Worm (Caenorhabditis elegans): ENCODE measurements around the gene cdc-48.2.

The cdc-48.2 gene

DNA sequence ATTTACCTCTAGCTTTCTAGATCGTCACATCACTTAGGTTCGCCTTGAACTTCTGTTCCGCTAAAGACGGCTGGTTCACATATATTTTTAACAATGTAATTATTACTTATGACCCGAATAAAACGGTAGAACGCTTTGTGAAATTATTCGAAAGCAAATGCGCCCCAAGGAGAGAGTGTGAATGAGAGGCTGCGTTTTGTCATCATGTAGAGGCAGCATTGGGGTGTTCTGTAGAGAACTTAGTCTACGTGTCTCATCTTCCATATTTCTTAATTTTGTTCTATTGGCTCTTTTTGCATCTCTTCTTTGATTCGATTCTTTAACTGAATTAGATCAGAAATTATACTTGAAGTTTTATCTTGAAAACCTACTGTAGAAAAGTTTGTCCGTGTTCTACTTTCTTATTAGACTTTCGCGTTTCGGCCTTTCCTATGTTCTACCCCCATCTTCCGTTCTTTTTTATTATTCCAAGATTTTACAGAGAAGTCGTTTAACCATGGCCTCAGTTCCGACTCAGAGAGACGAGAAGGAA, at the start of gene cdc-48.2:
cdc-48.2 (plus strand) TSS at position 482 of the 532 bp plus-strand sequence.
- TF ChIP-seq nhr-237 (tag; optimal IDR thresholded peaks at IDR 0.05) (no peak), C04F5.9 (tag; optimal IDR thresholded peaks at IDR 0.05) (no peak), ztf-11 (tag; optimal IDR thresholded peaks at IDR 0.05) (no peak), tlp-1 (tag; optimal IDR thresholded peaks at IDR 0.05) (no peak), efl-1 (optimal IDR thresholded peaks at IDR 0.05) (no peak), efl-1 (GFP tag; optimal IDR thresholded peaks at IDR 0.05 in 1 of 2) (peak; percentile 5 to 10), ceh-82 (tag; optimal IDR thresholded peaks at IDR 0.05) (no peak), snpc-4 (tag; optimal IDR thresholded peaks at IDR 0.05) (no peak), isw-1 (GFP tag; IDR thresholded peaks at IDR 0.05) (no peak), lsy-2 (tag; optimal IDR thresholded peaks at IDR 0.05) (peak in 1 of 2 experiments; percentile 36), unc-130 (tag; optimal IDR thresholded peaks at IDR 0.05) (no peak), grh-1 (GFP tag; IDR thresholded peaks at IDR 0.05) (no peak), skn-1 (tag; optimal IDR thresholded peaks at IDR 0.05) (peak; percentile 96), C16A3.4 (tag; optimal IDR thresholded peaks at IDR 0.05) (no peak), nhr-77 (tag; optimal IDR thresholded peaks at IDR 0.05) (no peak), zag-1 (tag; optimal IDR thresholded peaks at IDR 0.05) (no peak), lin-14 (GFP tag; optimal IDR thresholded peaks at IDR 0.05) (peak; percentile 4), lin-35 (GFP tag; optimal IDR thresholded peaks at IDR 0.05) (peak; percentile 5 to 30), blmp-1 (tag; optimal IDR thresholded peaks at IDR 0.05) (peak; percentile 36), fos-1 (tag; optimal IDR thresholded peaks at IDR 0.05) (no peak), Y116A8C.19 (tag; optimal IDR thresholded peaks at IDR 0.05; ENCODE audit: borderline replicate concordance) (no peak), mdl-1 (tag; optimal IDR thresholded peaks at IDR 0.05) (no peak), xbp-1 (tag; optimal IDR thresholded peaks at IDR 0.05) (no peak), dpl-1 (GFP tag; optimal IDR thresholded peaks at IDR 0.05) (peak in 1 of 3 experiments; percentile 4)

DNA sequence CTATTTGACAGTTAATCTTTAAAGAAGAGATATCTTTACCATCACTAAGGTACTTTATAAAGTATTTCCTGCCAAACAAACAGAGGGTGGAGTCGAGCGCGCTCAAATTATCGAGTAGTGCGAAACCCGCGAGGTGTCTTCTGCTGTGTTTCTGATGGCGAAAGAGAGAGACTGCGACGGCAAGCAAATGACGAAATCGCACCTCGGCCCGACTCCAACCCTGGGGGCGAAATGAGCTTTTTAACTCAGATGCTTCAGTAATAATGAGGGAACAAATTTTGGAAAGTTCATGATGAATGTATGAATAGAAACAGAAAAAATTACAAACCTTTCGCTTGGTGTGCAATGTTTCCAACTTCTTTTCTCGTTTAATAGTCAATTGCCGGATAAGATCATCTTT, 46.8 kb upstream of the cdc-48.2 start:
- TF ChIP-seq lin-14 (GFP tag; optimal IDR thresholded peaks at IDR 0.05) (peak; percentile 82), snpc-4 (tag; optimal IDR thresholded peaks at IDR 0.05) (peak; percentile 98), egl-27 (tag; optimal IDR thresholded peaks at IDR 0.05) (peak in 1 of 2 experiments; percentile 6), efl-3 (GFP tag; optimal IDR thresholded peaks at IDR 0.05) (no peak), Y116A8C.19 (tag; optimal IDR thresholded peaks at IDR 0.05; ENCODE audit: borderline replicate concordance) (no peak), elt-3 (tag; optimal IDR thresholded peaks at IDR 0.05) (peak in 4 of 6 experiments; percentile 4 to 41 (median 32)), dsc-1 (tag; optimal IDR thresholded peaks at IDR 0.05) (peak; percentile 49), pqm-1 (tag; optimal IDR thresholded peaks at IDR 0.05) (no peak), skn-1 (tag; optimal IDR thresholded peaks at IDR 0.05) (peak; percentile 67), lsy-2 (tag; optimal IDR thresholded peaks at IDR 0.05) (peak; percentile 59 to 67), fkh-8 (tag; optimal IDR thresholded peaks at IDR 0.05) (peak; percentile 42), lin-35 (GFP tag; optimal IDR thresholded peaks at IDR 0.05) (peak; percentile 49 to 71), efl-1 (optimal IDR thresholded peaks at IDR 0.05) (peak; percentile 62 to 70), efl-1 (GFP tag; optimal IDR thresholded peaks at IDR 0.05 in 1 of 2) (peak; percentile 23 to 95), nhr-12 (tag; optimal IDR thresholded peaks at IDR 0.05) (no peak), pax-3 (tag; optimal IDR thresholded peaks at IDR 0.05) (peak; percentile 39), fos-1 (tag; optimal IDR thresholded peaks at IDR 0.05) (peak; percentile 41), grh-1 (GFP tag; IDR thresholded peaks at IDR 0.05) (peak; percentile 62), lin-39 (tag; optimal IDR thresholded peaks at IDR 0.05) (peak; percentile 48), isw-1 (GFP tag; IDR thresholded peaks at IDR 0.05) (peak; percentile 11; the same call in 1 of the 2 replicates), unc-98 (GFP tag; IDR thresholded peaks at IDR 0.05) (no peak), F16B12.6 (tag; optimal IDR thresholded peaks at IDR 0.05) (no peak), vab-15 (tag; optimal IDR thresholded peaks at IDR 0.05) (no peak), sox-4 (tag; optimal IDR thresholded peaks at IDR 0.05) (no peak), ceh-63 (GFP tag; optimal IDR thresholded peaks at IDR 0.05) (no peak), ceh-82 (tag; optimal IDR thresholded peaks at IDR 0.05) (peak; percentile 69 to 83 (median 74)), nhr-47 (tag; optimal IDR thresholded peaks at IDR 0.05) (peak; percentile 84), ztf-11 (tag; optimal IDR thresholded peaks at IDR 0.05) (no peak), snu-23 (GFP tag; optimal IDR thresholded peaks at IDR 0.05) (peak; percentile 83), C34B4.2 (tag; optimal IDR thresholded peaks at IDR 0.05) (no peak), nhr-77 (tag; optimal IDR thresholded peaks at IDR 0.05) (peak; percentile 63), unc-30 (tag; optimal IDR thresholded peaks at IDR 0.05) (no peak), ceh-88 (GFP tag; IDR thresholded peaks at IDR 0.05) (no peak), mef-2 (tag; optimal IDR thresholded peaks at IDR 0.05) (no peak), unc-86 (tag; optimal IDR thresholded peaks at IDR 0.05) (no peak), dpl-1 (GFP tag; optimal IDR thresholded peaks at IDR 0.05) (peak; percentile 46 to 57 (median 57)), ets-5 (GFP tag; IDR thresholded peaks at IDR 0.05) (no peak), nhr-84 (tag; optimal IDR thresholded peaks at IDR 0.05) (no peak), alr-1 (tag; optimal IDR thresholded peaks at IDR 0.05; ENCODE audit: borderline replicate concordance) (no peak), swsn-7 (tag; optimal IDR thresholded peaks at IDR 0.05) (peak; percentile 78)

All from whole organism, L1 larva.